Worm (Caenorhabditis elegans): ENCODE results near the gene F52D2.6.

- no peak for TF ChIP-seq nhr-77 (tag; optimal IDR thresholded peaks at IDR 0.05)
- TF ChIP-seq ama-1 (optimal IDR thresholded peaks at IDR 0.05) = no peak
- no peak for TF ChIP-seq pqm-1 (tag; optimal IDR thresholded peaks at IDR 0.05)
Measured at ce11 chrX:1964828-1965227, 11.0 kb upstream of the F52D2.6 start.

All from whole organism, L1 larva.